Worm (Caenorhabditis elegans) whole organism, L1 larva: ENCODE data around the gene C40C9.4.

Experiments used
- blmp-1 ChIP-seq: fragments of 150-350 bp; optimal IDR thresholded peaks from 2 replicates; lab custom pipeline; 2014; ENCODE audit warnings: missing biosample characterization, missing genetic modification characterization
- efl-3 ChIP-seq: fragments of 200-800 bp; sonication (Bioruptor generic); optimal IDR thresholded peaks from 2 replicates; lab custom pipeline; 2018; ENCODE audit warnings: mild to moderate bottlenecking, missing genetic modification characterization, missing compliant biosample characterization
- elt-2 ChIP-seq: sonication (generic microtip); optimal IDR thresholded peaks from 2 replicates; lab custom pipeline; 2016; ENCODE audit warnings: missing genetic modification characterization, mild to moderate bottlenecking, inconsistent platforms, missing compliant biosample characterization, missing genetic modification reagents
- fkh-10 ChIP-seq: sonication (generic microtip); optimal IDR thresholded peaks from 2 replicates; lab custom pipeline; 2017; ENCODE audit warnings: missing biosample characterization, missing genetic modification reagents, missing genetic modification characterization
- mdl-1 ChIP-seq, 2 experiments: fragments of 150-350 bp; optimal IDR thresholded peaks; 2 replicates each; lab custom pipeline; 2014 to 2017; ENCODE audit warnings: missing biosample characterization in 2 of 2, missing genetic modification characterization in 2 of 2, inconsistent platforms in 1 of 2
- nhr-12 ChIP-seq: sonication (generic microtip); optimal IDR thresholded peaks from 2 replicates; lab custom pipeline; 2017; ENCODE audit warnings: missing biosample characterization, missing genetic modification characterization
- pqm-1 ChIP-seq: sonication (generic microtip); optimal IDR thresholded peaks from 3 replicates; lab custom pipeline; 2017; ENCODE audit warnings: missing biosample characterization, missing genetic modification characterization
- rnt-1 ChIP-seq: sonication (generic microtip); optimal IDR thresholded peaks from 2 replicates; lab custom pipeline; 2016; ENCODE audit warnings: mild to moderate bottlenecking, missing genetic modification characterization, moderate library complexity, missing compliant biosample characterization
- snpc-4 ChIP-seq: fragments of 150-350 bp; optimal IDR thresholded peaks from 2 replicates; lab custom pipeline; 2014; ENCODE audit warnings: missing biosample characterization, missing genetic modification characterization
- tbx-2 ChIP-seq: sonication (generic microtip); optimal IDR thresholded peaks from 2 replicates; lab custom pipeline; 2016; ENCODE audit warnings: missing genetic modification characterization, missing compliant biosample characterization

ce11 chrX:13675444-13675843 lies 24.5 kb downstream of the C40C9.4 start:
- TF ChIP-seq tbx-2 (tag; lab: Kevin White, UChicago) (no peak), blmp-1 (tag; lab: Kevin White, UChicago) (peak; percentile 59), snpc-4 (tag; lab: Kevin White, UChicago) (no peak), mdl-1 (tag; optimal IDR thresholded peaks at IDR 0.05; lab: Kevin White, UChicago) (peak in 1 of 2 experiments; percentile 6), elt-2 (tag; lab: Kevin White, UChicago) (no peak), efl-3 (GFP tag; lab: Kevin White, UChicago) (no peak), pqm-1 (tag; lab: Kevin White, UChicago) (no peak), rnt-1 (tag; lab: Kevin White, UChicago) (no peak), fkh-10 (GFP tag; lab: Kevin White, UChicago) (no peak), nhr-12 (tag; lab: Kevin White, UChicago) (no peak)
